Fruit fly (Drosophila melanogaster) whole organism, prepupa: Measurements from ENCODE around the gene CG43403.

Source experiments
- Blimp-1 ChIP-seq: fragments of 200-800 bp; sonication (Bioruptor generic); optimal IDR thresholded peaks from 3 replicates; lab custom pipeline; 2017; ENCODE audit warnings: missing biosample characterization, missing genetic modification characterization, mild to moderate bottlenecking, moderate library complexity, missing genetic modification reagents
- CG10669 ChIP-seq: fragments of 200-800 bp; sonication (Bioruptor generic); optimal IDR thresholded peaks from 3 replicates; lab custom pipeline; 2018; ENCODE audit warnings: missing biosample characterization, mild to moderate bottlenecking, missing genetic modification characterization, moderate library complexity
- CG11902 ChIP-seq: fragments of 200-800 bp; sonication (Bioruptor generic); optimal IDR thresholded peaks from 3 replicates; lab custom pipeline; 2016; ENCODE audit warnings: missing biosample characterization, missing genetic modification characterization
- CG15336 ChIP-seq: fragments of 200-800 bp; sonication (Bioruptor generic); IDR thresholded peaks from 2 replicates; pipeline ENCODE4 v1.3.6; 2022; ENCODE audit warnings: missing biosample characterization, missing genetic modification characterization
- CG16779 ChIP-seq: fragments of 200-800 bp; sonication (Bioruptor generic); optimal IDR thresholded peaks from 3 replicates; lab custom pipeline; 2017; ENCODE audit warnings: missing biosample characterization, mild to moderate bottlenecking, missing genetic modification characterization
- CG3032 ChIP-seq: fragments of 200-800 bp; optimal IDR thresholded peaks from 2 replicates; lab custom pipeline; 2019; ENCODE audit warnings: missing biosample characterization, mild to moderate bottlenecking, missing genetic modification characterization, moderate library complexity
- CG31627 ChIP-seq: fragments of 200-800 bp; sonication (Bioruptor generic); optimal IDR thresholded peaks from 3 replicates; lab custom pipeline; 2016; ENCODE audit warnings: missing biosample characterization, missing genetic modification characterization
- CG34406 ChIP-seq: fragments of 200-800 bp; sonication (Bioruptor generic); optimal IDR thresholded peaks from 3 replicates; lab custom pipeline; 2016; ENCODE audit warnings: missing biosample characterization, missing genetic modification characterization
- CG3919 ChIP-seq: fragments of 200-800 bp; sonication (Bioruptor generic); optimal IDR thresholded peaks from 3 replicates; lab custom pipeline; 2016; ENCODE audit warnings: missing biosample characterization, missing genetic modification characterization
- CG6276 ChIP-seq: fragments of 200-800 bp; sonication (Bioruptor generic); optimal IDR thresholded peaks from 2 replicates; lab custom pipeline; 2017; ENCODE audit warnings: missing biosample characterization, mild to moderate bottlenecking, missing genetic modification characterization
- CG6808 ChIP-seq: fragments of 200-800 bp; sonication (Bioruptor generic); optimal IDR thresholded peaks from 3 replicates; lab custom pipeline; 2017; ENCODE audit warnings: missing biosample characterization, missing genetic modification characterization, mild to moderate bottlenecking, moderate library complexity, missing genetic modification reagents
- CG8319 ChIP-seq: fragments of 200-800 bp; sonication (Bioruptor generic); optimal IDR thresholded peaks from 3 replicates; lab custom pipeline; 2016; ENCODE audit warnings: missing biosample characterization, missing genetic modification characterization
- CG8632 ChIP-seq: fragments of 200-800 bp; sonication (Bioruptor generic); optimal IDR thresholded peaks from 3 replicates; lab custom pipeline; 2016; ENCODE audit warnings: missing biosample characterization, missing genetic modification characterization
- Eip78C ChIP-seq: fragments of 200-800 bp; sonication (Bioruptor generic); peaks from one replicate; lab custom pipeline; 2016; ENCODE audit warnings: missing biosample characterization, missing genetic modification characterization
- Ets21C ChIP-seq: fragments of 200-800 bp; sonication (Bioruptor generic); optimal IDR thresholded peaks from 3 replicates; lab custom pipeline; 2016; ENCODE audit warnings: missing biosample characterization, missing genetic modification characterization
- Ets96B ChIP-seq: fragments of 200-800 bp; optimal IDR thresholded peaks from 2 replicates; lab custom pipeline; 2019; ENCODE audit warnings: missing biosample characterization, mild to moderate bottlenecking, missing genetic modification characterization, moderate library complexity
- Gug ChIP-seq: fragments of 200-800 bp; sonication (Bioruptor generic); IDR thresholded peaks from 2 replicates; pipeline ENCODE4 v1.3.6; 2022; ENCODE audit warnings: missing biosample characterization, missing genetic modification characterization
- Hr38 ChIP-seq: sonication (Bioruptor generic); optimal IDR thresholded peaks from 2 replicates; lab custom pipeline; 2016; ENCODE audit warnings: missing biosample characterization, missing genetic modification characterization
- Hr39 ChIP-seq: fragments of 200-800 bp; sonication (Bioruptor generic); optimal IDR thresholded peaks from 2 replicates; lab custom pipeline; 2016; ENCODE audit warnings: missing biosample characterization, missing genetic modification characterization
- Lpt ChIP-seq: fragments of 200-800 bp; sonication (Bioruptor generic); optimal IDR thresholded peaks from 3 replicates; lab custom pipeline; 2016; ENCODE audit warnings: missing biosample characterization, missing genetic modification characterization
- OdsH ChIP-seq: fragments of 200-800 bp; sonication (Bioruptor generic); optimal IDR thresholded peaks from 3 replicates; lab custom pipeline; 2016; ENCODE audit warnings: missing biosample characterization, missing genetic modification characterization
- Sox102F ChIP-seq: fragments of 200-800 bp; sonication (Bioruptor generic); optimal IDR thresholded peaks from 2 replicates; lab custom pipeline; 2016; ENCODE audit warnings: missing biosample characterization, mild to moderate bottlenecking, missing genetic modification characterization
- Sox14 ChIP-seq: fragments of 200-800 bp; sonication (Bioruptor generic); optimal IDR thresholded peaks from 3 replicates; lab custom pipeline; 2016; ENCODE audit warnings: missing biosample characterization, missing genetic modification characterization
- Sox15 ChIP-seq: fragments of 200-800 bp; sonication (Bioruptor generic); optimal IDR thresholded peaks from 3 replicates; lab custom pipeline; 2016; ENCODE audit warnings: missing biosample characterization, missing genetic modification characterization
- achi ChIP-seq: fragments of 200-800 bp; sonication (Bioruptor generic); optimal IDR thresholded peaks from 3 replicates; lab custom pipeline; 2016; ENCODE audit warnings: missing biosample characterization, missing genetic modification characterization
- dsx ChIP-seq: fragments of 200-800 bp; optimal IDR thresholded peaks from 3 replicates; lab custom pipeline; 2019; ENCODE audit warnings: missing biosample characterization, mild to moderate bottlenecking, missing genetic modification characterization, moderate library complexity; ENCODE audit not compliant: poor library complexity, severe bottlenecking
- esn ChIP-seq: fragments of 200-800 bp; sonication (Bioruptor generic); optimal IDR thresholded peaks from 2 replicates; lab custom pipeline; 2016; ENCODE audit warnings: missing biosample characterization, mild to moderate bottlenecking, missing genetic modification characterization, moderate library complexity
- fd59A ChIP-seq: fragments of 200-800 bp; sonication (Bioruptor generic); optimal IDR thresholded peaks from 2 replicates; lab custom pipeline; 2017; ENCODE audit warnings: missing biosample characterization, mild to moderate bottlenecking, missing genetic modification characterization, missing genetic modification reagents
- fkh ChIP-seq: fragments of 200-800 bp; sonication (Bioruptor generic); optimal IDR thresholded peaks from 3 replicates; lab custom pipeline; 2017; ENCODE audit warnings: missing biosample characterization, mild to moderate bottlenecking, missing genetic modification characterization, moderate library complexity
- lz ChIP-seq: fragments of 200-800 bp; sonication (Bioruptor generic); optimal IDR thresholded peaks from 3 replicates; lab custom pipeline; 2016; ENCODE audit warnings: missing biosample characterization, missing genetic modification characterization
- net ChIP-seq: fragments of 200-800 bp; sonication (Bioruptor generic); optimal IDR thresholded peaks from 3 replicates; lab custom pipeline; 2016; ENCODE audit warnings: missing biosample characterization, missing genetic modification characterization
- pdm3 ChIP-seq: fragments of 200-800 bp; sonication (Bioruptor generic); optimal IDR thresholded peaks from 3 replicates; lab custom pipeline; 2016; ENCODE audit warnings: missing biosample characterization, missing genetic modification characterization
- salr ChIP-seq, 2 experiments: fragments of 200-800 bp; sonication (Bioruptor generic); optimal IDR thresholded peaks; 3 replicates each; lab custom pipeline; 2016 to 2018; ENCODE audit warnings: missing biosample characterization in 2 of 2, missing genetic modification characterization in 2 of 2, mild to moderate bottlenecking in 1 of 2
- ss ChIP-seq, 2 experiments: fragments of 200-800 bp; sonication (Bioruptor generic); optimal IDR thresholded peaks; 2 replicates in 1 of 2; 3 replicates in 1 of 2; lab custom pipeline; 2017 to 2018; ENCODE audit warnings: mild to moderate bottlenecking in 2 of 2, missing biosample characterization in 2 of 2, missing genetic modification characterization in 2 of 2, moderate library complexity in 1 of 2
- topi ChIP-seq: fragments of 200-800 bp; sonication (Bioruptor generic); optimal IDR thresholded peaks from 3 replicates; lab custom pipeline; 2016; ENCODE audit warnings: missing biosample characterization, missing genetic modification characterization
- vri ChIP-seq: fragments of 200-800 bp; sonication (Bioruptor generic); optimal IDR thresholded peaks from 3 replicates; lab custom pipeline; 2016; ENCODE audit warnings: missing biosample characterization, mild to moderate bottlenecking, missing genetic modification characterization

The CG43403 gene

DNA sequence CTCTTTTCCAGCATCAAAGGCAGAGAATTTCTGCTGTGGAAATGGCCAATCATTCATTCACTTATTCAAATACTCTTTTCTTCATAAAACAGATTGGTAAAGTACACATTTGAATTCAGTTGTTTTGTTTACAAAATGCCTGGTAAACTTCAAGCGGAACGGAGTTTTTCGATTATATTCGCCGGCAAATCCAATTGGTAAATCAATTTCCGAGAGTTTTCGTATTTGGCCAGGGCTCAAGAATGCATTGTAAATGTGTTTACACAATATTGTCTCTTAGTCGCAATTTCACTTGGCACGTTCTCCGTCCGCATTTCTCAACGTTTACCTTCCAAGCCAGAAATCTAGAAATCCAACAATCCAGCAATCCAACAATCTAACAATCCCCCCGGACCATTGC lies at the start of gene CG43403:
Gene CG43403, plus strand, starts transcription at position 301 of the 400 bp plus-strand sequence.
- TF ChIP-seq CG11902 (GFP tag; lab: Kevin White, UChicago): no peak
- no peak for TF ChIP-seq CG3919 (GFP tag; lab: Kevin White, UChicago)
- no peak for TF ChIP-seq Ets96B (tag; lab: Kevin White, UChicago)
- TF ChIP-seq topi (GFP tag; lab: Kevin White, UChicago): no peak
- no peak for TF ChIP-seq fkh (GFP tag; lab: Kevin White, UChicago)

DNA sequence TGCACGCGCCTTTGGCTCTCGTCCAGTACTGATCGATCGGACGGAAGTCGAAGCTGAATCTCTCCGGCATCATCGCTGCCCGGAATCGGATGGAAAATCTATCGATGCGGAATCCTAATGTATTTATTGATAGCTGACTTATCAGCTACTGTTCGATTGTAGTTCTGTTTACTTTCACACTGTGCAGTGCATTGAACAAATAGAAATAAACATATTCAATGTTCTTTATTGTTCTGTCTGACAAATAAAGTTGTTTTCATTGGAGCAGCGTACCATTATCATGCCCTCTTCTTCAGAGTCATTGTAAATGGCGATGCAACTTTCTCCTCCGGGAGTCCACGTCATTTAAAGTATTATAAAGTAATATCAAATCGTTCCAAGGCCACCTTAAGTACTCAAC lies 47.0 kb upstream of the CG43403 start, which contains the start of gene Cyp309a2:
Gene Cyp309a2, minus strand, starts transcription at position 101 of the 400 bp plus-strand sequence.
- TF ChIP-seq Lpt: no peak
- no peak for TF ChIP-seq CG10669
- peak; percentile 31 for TF ChIP-seq Eip78C (GFP tag; lab: Kevin White, UChicago)

DNA sequence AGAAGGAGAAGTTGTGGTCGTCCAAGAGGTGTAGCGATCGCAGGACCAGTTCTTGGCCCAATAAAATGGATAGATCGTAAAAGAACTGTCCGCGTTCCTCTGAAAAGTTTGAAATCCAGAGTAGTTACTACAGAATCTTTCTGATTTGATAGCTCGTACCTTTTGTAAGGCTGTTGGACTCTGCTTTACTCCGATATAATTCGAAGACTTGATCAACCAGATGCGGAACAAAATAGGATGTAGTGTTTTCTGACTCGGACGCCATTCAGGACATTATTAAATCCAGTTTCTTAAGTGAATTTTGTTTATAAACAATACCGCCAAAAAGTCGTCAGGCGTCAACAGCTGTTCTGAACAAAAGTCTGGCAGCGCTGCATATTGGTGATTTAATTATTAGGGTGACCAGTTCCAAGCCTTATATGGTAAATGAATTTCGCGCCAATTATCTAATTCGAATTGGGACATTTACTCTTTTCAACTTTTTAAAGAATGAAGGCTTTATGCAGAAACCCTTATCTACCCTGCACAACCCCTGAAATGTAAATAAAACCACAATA lies 45.2 kb upstream of the CG43403 start, which contains the start of the genes Rad1 and Sws1:
Gene Rad1, minus strand, starts transcription at position 336 of the 557 bp plus-strand sequence.
Gene Sws1, minus strand, starts transcription at position 336 of the 557 bp plus-strand sequence.
- no peak for TF ChIP-seq CG3032
- peak; percentile 8 for TF ChIP-seq CG8319
- no peak for TF ChIP-seq dsx (GFP tag; lab: Kevin White, UChicago)

DNA sequence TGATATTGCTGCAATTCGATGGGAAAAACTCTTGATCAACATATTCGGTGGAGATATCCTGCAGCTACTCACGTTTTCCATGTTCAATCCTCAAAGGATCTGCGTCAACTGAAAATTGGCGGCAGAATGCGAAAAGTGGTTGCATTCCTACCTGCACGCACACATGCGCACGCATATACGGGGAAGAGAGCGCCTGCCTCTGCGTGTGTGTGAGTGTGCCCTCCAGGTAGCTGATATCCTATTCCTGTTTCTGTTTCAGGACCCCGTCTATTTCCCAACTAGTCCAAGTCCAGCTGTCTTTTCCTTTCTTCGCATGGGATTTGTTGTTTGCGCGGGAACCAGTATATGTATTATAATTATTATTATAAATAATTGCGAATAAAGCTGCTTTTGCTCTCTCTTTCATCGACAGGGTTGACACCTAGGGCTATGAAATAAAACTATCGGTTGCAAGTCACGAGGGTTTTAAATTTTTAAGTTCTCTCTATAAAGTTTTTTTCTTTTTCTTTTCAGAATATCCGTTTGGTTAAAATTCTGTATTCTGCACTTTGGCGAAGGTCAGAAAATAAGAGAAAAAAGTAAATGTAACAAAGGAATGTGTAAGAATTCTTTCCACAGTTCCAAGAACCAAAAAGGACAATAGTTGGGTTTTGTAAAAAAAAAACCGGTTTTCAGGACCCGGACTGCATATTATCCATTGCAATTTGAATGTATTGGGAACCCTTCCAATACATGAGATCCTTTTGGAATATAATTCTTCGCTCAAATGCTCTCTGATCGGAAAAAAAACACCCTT lies 43.2 kb upstream of the CG43403 start, which contains the start of gene insv:
Gene insv, minus strand, starts transcription at position 433 of the 796 bp plus-strand sequence.
- TF ChIP-seq Hr39 (GFP tag; lab: Kevin White, UChicago) (peak; percentile 17), Sox14 (GFP tag; lab: Kevin White, UChicago) (peak; percentile 4), Hr38 (GFP tag; lab: Kevin White, UChicago) (no peak), achi (GFP tag; lab: Kevin White, UChicago) (no peak), esn (peak; percentile 20), Eip78C (GFP tag; lab: Kevin White, UChicago) (no peak)

dm6 chr2L:2577361-2577737 lies 42.6 kb upstream of the CG43403 start, which contains the start of gene Elba2:
Gene Elba2 (plus strand): TSS chr2L:2577687.
- TF ChIP-seq Sox102F (GFP tag; lab: Kevin White, UChicago) (no peak), Eip78C (GFP tag; lab: Kevin White, UChicago) (no peak), Gug (GFP tag; lab: Robert Waterston, UW) (no peak), fd59A (no peak), ss (GFP tag; optimal IDR thresholded peaks at IDR 0.05; lab: Kevin White, UChicago) (no peak), salr (GFP tag; optimal IDR thresholded peaks at IDR 0.05; lab: Kevin White, UChicago) (no peak), Hr39 (GFP tag; lab: Kevin White, UChicago) (no peak), CG15336 (GFP tag; lab: Robert Waterston, UW) (no peak), CG34406 (GFP tag; lab: Kevin White, UChicago) (no peak)

DNA sequence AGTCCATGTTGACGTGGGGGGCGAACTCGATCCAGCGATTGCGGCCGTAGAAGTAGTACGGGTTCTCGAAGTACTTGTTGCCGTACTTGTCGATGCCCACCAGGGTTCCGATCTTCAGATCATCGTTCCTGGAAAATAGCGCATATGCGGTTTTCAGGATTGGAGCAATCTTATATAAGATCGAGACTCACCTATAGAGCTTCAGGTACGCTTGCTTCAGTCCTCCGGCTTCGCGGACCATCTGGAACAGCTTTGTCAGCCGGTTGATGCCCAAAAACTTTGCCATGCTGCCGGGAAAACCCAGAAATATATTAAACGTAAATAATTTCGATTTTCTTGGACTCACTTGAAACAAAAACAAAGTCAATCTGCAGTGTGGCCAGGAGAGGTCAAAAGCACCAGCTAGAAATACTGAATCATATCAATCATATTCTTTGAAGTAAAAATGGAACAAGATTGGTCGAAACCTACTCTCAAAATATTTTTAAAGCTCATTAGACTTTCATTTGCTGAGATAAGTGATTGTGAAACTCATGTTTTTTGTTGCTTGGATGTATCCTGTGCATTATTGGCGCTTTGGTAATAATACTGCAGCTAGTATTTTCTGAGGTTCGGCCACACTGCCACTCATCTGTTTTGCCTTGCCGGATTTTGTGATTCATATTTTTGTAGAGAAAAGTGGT lies 40.2 kb upstream of the CG43403 start, which contains the start of the genes ND-B17.2 and Arpc5:
Gene ND-B17.2, minus strand, starts transcription at position 504 of the 683 bp plus-strand sequence.
Gene Arpc5, plus strand, starts transcription at position 624 of the 683 bp plus-strand sequence.
- TF ChIP-seq Hr38 (GFP tag; lab: Kevin White, UChicago) (no peak), Blimp-1 (no peak), esn (peak; percentile 31), topi (GFP tag; lab: Kevin White, UChicago) (no peak), salr (GFP tag; optimal IDR thresholded peaks at IDR 0.05; lab: Kevin White, UChicago) (no peak), Ets21C (GFP tag; lab: Kevin White, UChicago) (peak; percentile 16), CG6276 (GFP tag; lab: Kevin White, UChicago) (no peak), CG16779 (tag; lab: Kevin White, UChicago) (no peak), CG34406 (GFP tag; lab: Kevin White, UChicago) (no peak), net (GFP tag; lab: Kevin White, UChicago) (no peak), CG11902 (GFP tag; lab: Kevin White, UChicago) (no peak), Hr39 (GFP tag; lab: Kevin White, UChicago) (peak; percentile 15), pdm3 (GFP tag; lab: Kevin White, UChicago) (no peak), OdsH (no peak), CG31627 (GFP tag; lab: Kevin White, UChicago) (peak; percentile 3), CG6808 (no peak), vri (GFP tag; lab: Kevin White, UChicago) (no peak), Sox15 (GFP tag; lab: Kevin White, UChicago) (no peak), CG8632 (no peak), lz (GFP tag; lab: Kevin White, UChicago) (no peak), Gug (GFP tag; lab: Robert Waterston, UW) (no peak)
